Worm (Caenorhabditis elegans) whole organism, L4 larva: ENCODE results near the gene skr-18.

Experiments
- F26F4.8 ChIP-seq: fragments of 200-800 bp; sonication (Bioruptor generic); conservative IDR thresholded peaks from 2 replicates; pipeline ENCODE4 v1.3.6; 2022; ENCODE audit warnings: missing genetic modification characterization, missing compliant biosample characterization
- F37D6.2 ChIP-seq: sonication (generic microtip); optimal IDR thresholded peaks from 2 replicates; lab custom pipeline; 2016; ENCODE audit warnings: mild to moderate bottlenecking, missing genetic modification characterization, missing compliant biosample characterization
- F49E8.2 ChIP-seq: sonication (generic microtip); optimal IDR thresholded peaks from 2 replicates; lab custom pipeline; 2016; ENCODE audit warnings: missing compliant biosample characterization, mild to moderate bottlenecking, missing genetic modification characterization, borderline replicate concordance
- Y48G9A.11 ChIP-seq: fragments of 200-800 bp; sonication (Bioruptor generic); IDR thresholded peaks from 2 replicates; pipeline ENCODE4 v1.3.6; 2022; ENCODE audit warnings: missing genetic modification reagents, missing genetic modification characterization, missing compliant biosample characterization
- aha-1 ChIP-seq: fragments of 150-350 bp; peaks from one replicate; lab custom pipeline; 2014; ENCODE audit warnings: missing biosample characterization, missing genetic modification characterization
- ama-1 ChIP-seq: fragments of 150-350 bp; optimal IDR thresholded peaks from 2 replicates; lab custom pipeline; 2014; ENCODE audit warnings: inconsistent platforms, mixed read lengths
- arid-1 ChIP-seq: fragments of 200-800 bp; sonication (Bioruptor generic); conservative IDR thresholded peaks from 2 replicates; pipeline ENCODE4 v1.3.6; 2022; ENCODE audit warnings: missing genetic modification reagents, missing genetic modification characterization, missing compliant biosample characterization
- ceh-28 ChIP-seq: fragments of 150-350 bp; optimal IDR thresholded peaks from 2 replicates; lab custom pipeline; 2014; ENCODE audit warnings: missing biosample characterization, missing genetic modification reagents, missing genetic modification characterization
- ceh-62 ChIP-seq: sonication (generic microtip); optimal IDR thresholded peaks from 2 replicates; lab custom pipeline; 2017; ENCODE audit warnings: missing biosample characterization, missing genetic modification characterization
- ceh-82 ChIP-seq: sonication (generic microtip); optimal IDR thresholded peaks from 2 replicates; lab custom pipeline; 2017; ENCODE audit warnings: missing biosample characterization, missing genetic modification characterization
- ces-1 ChIP-seq: fragments of 150-350 bp; sonication (generic microtip); optimal IDR thresholded peaks from 4 replicates; lab custom pipeline; 2014; ENCODE audit warnings: missing biosample characterization, missing genetic modification reagents, missing genetic modification characterization
- dmd-9 ChIP-seq: fragments of 200-800 bp; sonication (Bioruptor generic); IDR thresholded peaks from 2 replicates; pipeline ENCODE4 v1.3.6; 2022; ENCODE audit warnings: missing genetic modification reagents, missing genetic modification characterization, missing compliant biosample characterization
- dpl-1 ChIP-seq: fragments of 150-350 bp; optimal IDR thresholded peaks from 2 replicates; lab custom pipeline; 2014; ENCODE audit warnings: missing biosample characterization, missing genetic modification reagents, missing genetic modification characterization
- dve-1 ChIP-seq: sonication (generic microtip); optimal IDR thresholded peaks from 2 replicates; lab custom pipeline; 2017; ENCODE audit warnings: antibody characterized with exemption, mild to moderate bottlenecking, missing genetic modification characterization, missing compliant biosample characterization; ENCODE audit not compliant: insufficient read depth
- fkh-10 ChIP-seq: fragments of 150-350 bp; optimal IDR thresholded peaks from 2 replicates; lab custom pipeline; 2014; ENCODE audit warnings: missing biosample characterization, missing genetic modification reagents, missing genetic modification characterization
- hif-1 ChIP-seq, 2 experiments: sonication (generic microtip); optimal IDR thresholded peaks; 2 replicates each; lab custom pipeline; 2016 to 2017; ENCODE audit warnings: missing compliant biosample characterization in 2 of 2, missing genetic modification characterization in 2 of 2, missing genetic modification reagents in 2 of 2, missing genotype in 2 of 2, mild to moderate bottlenecking in 1 of 2
- hlh-11 ChIP-seq: fragments of 200-800 bp; sonication (Bioruptor generic); optimal IDR thresholded peaks from 2 replicates; lab custom pipeline; 2018; ENCODE audit warnings: mild to moderate bottlenecking, missing genetic modification characterization, missing compliant biosample characterization
- hlh-30 ChIP-seq: sonication (generic microtip); optimal IDR thresholded peaks from 2 replicates; lab custom pipeline; 2017; ENCODE audit warnings: antibody characterized with exemption, mild to moderate bottlenecking, missing genetic modification characterization, missing compliant biosample characterization; ENCODE audit not compliant: insufficient read depth
- hmg-1.1 ChIP-seq: fragments of 200-800 bp; sonication (Bioruptor generic); IDR thresholded peaks from 2 replicates; pipeline ENCODE4 v1.3.6; 2022; ENCODE audit warnings: missing genetic modification reagents, missing genetic modification characterization, missing compliant biosample characterization
- jun-1 ChIP-seq: fragments of 150-350 bp; optimal IDR thresholded peaks from 2 replicates; lab custom pipeline; 2014; ENCODE audit warnings: missing biosample characterization, missing genetic modification reagents, missing genetic modification characterization
- lin-13 ChIP-seq: fragments of 150-350 bp; optimal IDR thresholded peaks from 2 replicates; lab custom pipeline; 2014; ENCODE audit warnings: missing biosample characterization, missing genetic modification reagents, missing genetic modification characterization
- lin-15B ChIP-seq: fragments of 150-350 bp; sonication (generic microtip); optimal IDR thresholded peaks from 3 replicates; lab custom pipeline; 2014; ENCODE audit warnings: missing biosample characterization, missing genetic modification characterization
- lin-38 ChIP-seq: fragments of 200-800 bp; sonication (Bioruptor generic); IDR thresholded peaks from 2 replicates; pipeline ENCODE4 v1.3.6; 2022; ENCODE audit warnings: missing genetic modification reagents, missing genetic modification characterization, missing compliant biosample characterization
- lir-3 ChIP-seq: sonication (generic microtip); optimal IDR thresholded peaks from 2 replicates; lab custom pipeline; 2016; ENCODE audit warnings: mild to moderate bottlenecking, missing genetic modification characterization, missing compliant biosample characterization
- lsy-2 ChIP-seq, 2 experiments: fragments of 150-350 bp in 1 of 2; sonication (generic microtip) in 1 of 2; optimal IDR thresholded peaks; 2 replicates each; lab custom pipeline; 2014 to 2017; ENCODE audit warnings: missing biosample characterization in 2 of 2, missing genetic modification characterization in 2 of 2
- mep-1 ChIP-seq: fragments of 150-350 bp; sonication (generic microtip); optimal IDR thresholded peaks from 3 replicates; lab custom pipeline; 2014; ENCODE audit warnings: missing biosample characterization, missing genetic modification characterization
- mes-2 ChIP-seq: sonication (generic microtip); optimal IDR thresholded peaks from 2 replicates; lab custom pipeline; 2016; ENCODE audit warnings: missing genotype, mild to moderate bottlenecking, missing genetic modification characterization, missing compliant biosample characterization; ENCODE audit not compliant: poor library complexity, severe bottlenecking
- nhr-10 ChIP-seq: fragments of 150-350 bp; optimal IDR thresholded peaks from 2 replicates; lab custom pipeline; 2014; ENCODE audit warnings: missing biosample characterization, missing genetic modification characterization
- nhr-102 ChIP-seq: sonication (generic microtip); optimal IDR thresholded peaks from 2 replicates; lab custom pipeline; 2016; ENCODE audit warnings: mild to moderate bottlenecking, missing genetic modification characterization, moderate library complexity, missing compliant biosample characterization
- nhr-11 ChIP-seq: fragments of 150-350 bp; optimal IDR thresholded peaks from 2 replicates; lab custom pipeline; 2014; ENCODE audit warnings: missing biosample characterization, missing genetic modification characterization
- nhr-28 ChIP-seq: fragments of 150-350 bp; optimal IDR thresholded peaks from 2 replicates; lab custom pipeline; 2014; ENCODE audit warnings: missing biosample characterization, missing genetic modification characterization
- nhr-48 ChIP-seq: sonication (generic microtip); optimal IDR thresholded peaks from 2 replicates; lab custom pipeline; 2016; ENCODE audit warnings: mild to moderate bottlenecking, missing genetic modification characterization, missing compliant biosample characterization
- nhr-6 ChIP-seq: fragments of 150-350 bp; optimal IDR thresholded peaks from 2 replicates; lab custom pipeline; 2014; ENCODE audit warnings: missing biosample characterization, missing genetic modification characterization
- nhr-77 ChIP-seq: fragments of 150-350 bp; optimal IDR thresholded peaks from 2 replicates; lab custom pipeline; 2014; ENCODE audit warnings: missing biosample characterization, missing genetic modification characterization
- rbr-2 ChIP-seq: sonication (generic microtip); optimal IDR thresholded peaks from 2 replicates; lab custom pipeline; 2016; ENCODE audit warnings: missing genotype, missing genetic modification characterization, missing compliant biosample characterization
- sdz-12 ChIP-seq: fragments of 200-800 bp; sonication (Bioruptor generic); optimal IDR thresholded peaks from 2 replicates; lab custom pipeline; 2018; ENCODE audit warnings: mild to moderate bottlenecking, missing genetic modification characterization, missing compliant biosample characterization
- skn-1 ChIP-seq: fragments of 150-350 bp; optimal IDR thresholded peaks from 2 replicates; lab custom pipeline; 2014; ENCODE audit warnings: missing biosample characterization, missing genetic modification characterization
- spr-1 ChIP-seq: sonication (generic microtip); optimal IDR thresholded peaks from 2 replicates; lab custom pipeline; 2016; ENCODE audit warnings: mild to moderate bottlenecking, missing genetic modification characterization, missing compliant biosample characterization
- tra-1 ChIP-seq: fragments of 200-800 bp; sonication (Bioruptor generic); IDR thresholded peaks from 2 replicates; pipeline ENCODE4 v1.3.6; 2022; ENCODE audit warnings: missing genetic modification reagents, missing genetic modification characterization, missing compliant biosample characterization
- unc-130 ChIP-seq: sonication (generic microtip); optimal IDR thresholded peaks from 2 replicates; lab custom pipeline; 2016; ENCODE audit warnings: missing genetic modification reagents, missing genetic modification characterization, missing compliant biosample characterization
- unc-62 ChIP-seq, 3 experiments: fragments of 150-350 bp in 1 of 3; sonication (generic microtip); optimal IDR thresholded peaks in 2 of 3; peaks in 1 of 3; 1 replicate in 1 of 3; 2 replicates in 2 of 3; lab custom pipeline; 2014 to 2017; ENCODE audit warnings: missing biosample characterization in 3 of 3, missing genetic modification characterization in 3 of 3, missing genetic modification reagents in 3 of 3, missing genotype in 1 of 3
- vab-7 ChIP-seq: fragments of 200-800 bp; sonication (Bioruptor generic); IDR thresholded peaks from 2 replicates; pipeline ENCODE4 v1.3.6; 2022; ENCODE audit warnings: missing genetic modification reagents, missing genetic modification characterization, missing compliant biosample characterization
- zfp-2 ChIP-seq: sonication (generic microtip); optimal IDR thresholded peaks from 2 replicates; lab custom pipeline; 2016; ENCODE audit warnings: mild to moderate bottlenecking, missing genetic modification characterization, missing compliant biosample characterization
- zfp-3 ChIP-seq: fragments of 200-800 bp; sonication (Bioruptor generic); conservative IDR thresholded peaks from 2 replicates; pipeline ENCODE4 v1.3.6; 2022; ENCODE audit warnings: missing genetic modification reagents, missing genetic modification characterization, missing compliant biosample characterization
- ztf-7 ChIP-seq: fragments of 150-350 bp; optimal IDR thresholded peaks from 2 replicates; lab custom pipeline; 2014; ENCODE audit warnings: missing biosample characterization, missing genetic modification characterization

The skr-18 gene

ce11 chrIV:796521-797073, 1.4 kb upstream of the skr-18 start, which contains the start of the genes F56B3.11 and ech-5:
Gene F56B3.11, minus strand, starts transcription at chrIV:796571.
Gene ech-5, plus strand, starts transcription at chrIV:797023.
- no peak for TF ChIP-seq vab-7 (GFP tag; lab: Robert Waterston, UW)
- no peak for TF ChIP-seq arid-1 (GFP tag; lab: Robert Waterston, UW)
- no peak for TF ChIP-seq ces-1 (GFP tag; lab: Kevin White, UChicago)
- TF ChIP-seq skn-1 (tag; lab: Kevin White, UChicago) = no peak
- peak; percentile 40 for TF ChIP-seq sdz-12 (GFP tag; lab: Kevin White, UChicago)
- peak; percentile 69 for TF ChIP-seq hmg-1.1 (GFP tag; lab: Robert Waterston, UW)
- peak; percentile 14 for TF ChIP-seq spr-1 (tag; lab: Kevin White, UChicago)
- TF ChIP-seq dve-1 (tag; lab: Kevin White, UChicago) = peak; percentile 72
- peak; percentile 61 for TF ChIP-seq zfp-2 (tag; lab: Kevin White, UChicago)
- peak; percentile 88 for TF ChIP-seq mep-1 (tag; lab: Kevin White, UChicago)
- no peak for TF ChIP-seq tra-1 (GFP tag; lab: Robert Waterston, UW)
- TF ChIP-seq mes-2 = peak; percentile 72
- TF ChIP-seq unc-130 (GFP tag; lab: Kevin White, UChicago) = peak; percentile 77
- no peak for TF ChIP-seq nhr-6 (tag; lab: Kevin White, UChicago)
- no peak for TF ChIP-seq ceh-82 (tag; lab: Kevin White, UChicago)
- peak in 1 of 2 experiments; percentile 81 for TF ChIP-seq lsy-2 (tag; optimal IDR thresholded peaks at IDR 0.05; lab: Kevin White, UChicago)
- peak; percentile 7 for TF ChIP-seq nhr-28
- peak; percentile 9 for TF ChIP-seq nhr-48 (tag; lab: Kevin White, UChicago)
- peak; percentile 1 for TF ChIP-seq F49E8.2 (tag; lab: Kevin White, UChicago)
- TF ChIP-seq rbr-2 (tag; lab: Kevin White, UChicago) = peak; percentile 74
- no peak for TF ChIP-seq nhr-10 (tag; lab: Kevin White, UChicago)
- no peak for TF ChIP-seq F26F4.8
- TF ChIP-seq ceh-62 = no peak
- no peak for TF ChIP-seq dmd-9 (GFP tag; lab: Robert Waterston, UW)
- peak; percentile 41 for TF ChIP-seq hlh-11 (tag; lab: Kevin White, UChicago)
- TF ChIP-seq lin-38 (GFP tag; lab: Robert Waterston, UW) = peak; percentile 96
- peak; percentile 54 for TF ChIP-seq F37D6.2 (tag; lab: Kevin White, UChicago)
- peak in 1 of 2 experiments; percentile 91 for TF ChIP-seq hif-1 (tag; optimal IDR thresholded peaks at IDR 0.05; lab: Kevin White, UChicago)
- peak; percentile 76 for TF ChIP-seq dpl-1
- TF ChIP-seq nhr-11 (tag; lab: Kevin White, UChicago) = no peak
- TF ChIP-seq fkh-10 (GFP tag; lab: Kevin White, UChicago) = peak; percentile 5
- 0 out of 2 replicates have a peak, but pooled peaks have one; percentile 49 for TF ChIP-seq zfp-3
- TF ChIP-seq lir-3 = peak; percentile 43
- TF ChIP-seq aha-1 (tag; lab: Kevin White, UChicago) = peak; percentile 81
- peak; percentile 1 for TF ChIP-seq lin-13 (GFP tag; lab: Kevin White, UChicago)
- peak; percentile 69 for TF ChIP-seq lin-15B (tag; lab: Kevin White, UChicago)
- TF ChIP-seq nhr-77 (tag; lab: Kevin White, UChicago) = peak; percentile 32
- peak; percentile 36 for TF ChIP-seq hlh-30
- TF ChIP-seq nhr-102 = peak; percentile 19
- TF ChIP-seq ztf-7 (tag; lab: Kevin White, UChicago) = no peak

- TF ChIP-seq lin-13 (GFP tag; lab: Kevin White, UChicago) (no peak), ceh-28 (peak; percentile 17), jun-1 (tag; lab: Kevin White, UChicago) (no peak), aha-1 (tag; lab: Kevin White, UChicago) (peak; percentile 42), ama-1 (lab: Kevin White, UChicago) (peak; percentile 20), unc-62 (GFP tag; optimal IDR thresholded peaks at IDR 0.05 in 1 of 2; lab: Kevin White, UChicago) (no peak), unc-62 (tag; optimal IDR thresholded peaks at IDR 0.05; lab: Kevin White, UChicago) (no peak), lin-38 (GFP tag; lab: Robert Waterston, UW) (peak; percentile 57), Y48G9A.11 (GFP tag; lab: Robert Waterston, UW) (peak; percentile 41; the same call in 1 of the 2 replicates)
These were observed 958 bp downstream of the skr-18 start, which contains the start of gene F56B3.4 for ce11 chrIV:794275-794674. Gene F56B3.4, minus strand, starts transcription at chrIV:794275.
